Fruit fly (Drosophila melanogaster): ENCODE measurements around the gene skd.

Gene skd

DNA sequence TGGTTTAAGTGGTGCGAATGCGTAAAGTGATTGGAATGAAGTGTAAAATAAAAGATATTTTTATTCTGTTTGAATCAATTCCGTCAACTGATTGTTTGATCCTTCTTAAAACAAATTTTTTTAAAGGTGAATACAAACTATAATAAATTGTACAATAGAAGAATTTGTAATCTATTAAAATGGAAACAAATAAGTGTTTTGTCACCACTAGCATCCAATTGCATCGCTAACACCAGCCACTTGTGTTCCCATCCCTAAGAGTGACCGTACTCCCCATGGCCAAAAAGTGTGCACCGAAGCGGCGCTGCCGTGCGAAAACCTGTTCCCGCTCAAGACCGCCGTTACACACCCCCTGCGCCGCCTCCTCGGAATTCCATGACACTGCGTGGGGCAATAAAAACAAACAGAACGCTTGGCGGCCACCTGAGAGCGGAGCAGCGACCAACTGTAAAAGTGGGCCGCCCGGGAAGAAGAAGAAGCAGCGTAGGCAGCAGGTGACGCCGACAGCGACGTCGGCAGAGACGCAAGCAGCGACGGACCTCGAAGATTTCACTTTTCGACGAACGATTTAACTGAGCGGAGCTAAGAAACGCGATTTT lies 522 bp upstream of the skd start, which contains the start of gene Pdss2 (continued):
- TF ChIP-seq CG6272 (GFP tag; IDR thresholded peaks at IDR 0.05): peak; percentile 85
- peak; percentile 14 for TF ChIP-seq CG10274 (GFP tag; optimal IDR thresholded peaks at IDR 0.05)
- peak; percentile 75 for TF ChIP-seq CG8944 (GFP tag; optimal IDR thresholded peaks at IDR 0.05)
- TF ChIP-seq Nf-YA (GFP tag; IDR thresholded peaks at IDR 0.05): no peak
- peak; percentile 98 for TF ChIP-seq CG17385 (GFP tag; optimal IDR thresholded peaks at IDR 0.05)
- TF ChIP-seq CG2875 (GFP tag; optimal IDR thresholded peaks at IDR 0.05): peak; percentile 2
- TF ChIP-seq dysf (GFP tag; IDR thresholded peaks at IDR 0.05): peak; percentile 78
- peak; percentile 59 for TF ChIP-seq CG13296 (GFP tag; optimal IDR thresholded peaks at IDR 0.05)
- TF ChIP-seq nerfin-2 (GFP tag; IDR thresholded peaks at IDR 0.05; ENCODE audit: partially characterized antibody): peak; percentile 38; the same call in 1 of the 2 replicates
- TF ChIP-seq lab (GFP tag; optimal IDR thresholded peaks at IDR 0.05): peak; percentile 83
- peak; percentile 51 for TF ChIP-seq Dref (GFP tag; IDR thresholded peaks at IDR 0.05)
- peak; percentile 73 for TF ChIP-seq CG12155 (GFP tag; optimal IDR thresholded peaks at IDR 0.05)
- TF ChIP-seq dmrt99B (tag; optimal IDR thresholded peaks at IDR 0.05): peak; percentile 58
- peak; percentile 72 for TF ChIP-seq MTF-1 (GFP tag; optimal IDR thresholded peaks at IDR 0.05; ENCODE audit: borderline replicate concordance)
- TF ChIP-seq her (GFP tag; optimal IDR thresholded peaks at IDR 0.05): peak; percentile 52
- TF ChIP-seq CG4328 (GFP tag; optimal IDR thresholded peaks at IDR 0.05): peak; percentile 53
- TF ChIP-seq CG1603 (tag; optimal IDR thresholded peaks at IDR 0.05): peak; percentile 59
- TF ChIP-seq CG9727 (GFP tag; optimal IDR thresholded peaks at IDR 0.05): peak; percentile 69
- peak; percentile 52 for TF ChIP-seq twi (tag; optimal IDR thresholded peaks at IDR 0.05)
- TF ChIP-seq NC2α (GFP tag; optimal IDR thresholded peaks at IDR 0.05): no peak
- TF ChIP-seq Lhr (GFP tag; optimal IDR thresholded peaks at IDR 0.05): peak; percentile 70
- TF ChIP-seq CG12769 (tag; optimal IDR thresholded peaks at IDR 0.05): peak; percentile 86
- peak; percentile 78 for TF ChIP-seq CG13424 (tag; optimal IDR thresholded peaks at IDR 0.05)
- TF ChIP-seq peb (GFP tag; IDR thresholded peaks at IDR 0.05): peak; percentile 29; the same call in 1 of the 2 replicates
- TF ChIP-seq stc (GFP tag; IDR thresholded peaks at IDR 0.05): peak; percentile 55
- peak; percentile 26 for TF ChIP-seq Six4 (GFP tag; optimal IDR thresholded peaks at IDR 0.05)
- peak; percentile 69 for TF ChIP-seq NfI (GFP tag; optimal IDR thresholded peaks at IDR 0.05)
- peak; percentile 65 to 71 for TF ChIP-seq dpn (GFP tag; optimal IDR thresholded peaks at IDR 0.05)
- TF ChIP-seq CG30403 (GFP tag; optimal IDR thresholded peaks at IDR 0.05): peak; percentile 88
- peak; percentile 54 for TF ChIP-seq shn (GFP tag; optimal IDR thresholded peaks at IDR 0.05)
- TF ChIP-seq Bdp1 (GFP tag; optimal IDR thresholded peaks at IDR 0.05): peak; percentile 41
- no peak; the same call in 1 of the 2 replicates for TF ChIP-seq Ravus (GFP tag; IDR thresholded peaks at IDR 0.05)
- TF ChIP-seq CG4854 (GFP tag; optimal IDR thresholded peaks at IDR 0.05): peak; percentile 43
- TF ChIP-seq pnt (GFP tag; optimal IDR thresholded peaks at IDR 0.05): peak; percentile 63
- TF ChIP-seq Rx (GFP tag; IDR thresholded peaks at IDR 0.05): peak; percentile 61
- peak; percentile 57 for TF ChIP-seq gsb (GFP tag; IDR thresholded peaks at IDR 0.05)
- TF ChIP-seq Elba2 (GFP tag; optimal IDR thresholded peaks at IDR 0.05): no peak
- peak; percentile 77 for TF ChIP-seq ssp (GFP tag; IDR thresholded peaks at IDR 0.05)
- TF ChIP-seq tna (GFP tag; IDR thresholded peaks at IDR 0.05; ENCODE audit: partially characterized antibody): peak; percentile 35; the same call in 1 of the 2 replicates
- TF ChIP-seq CG18011 (GFP tag; optimal IDR thresholded peaks at IDR 0.05): peak; percentile 46
- peak; percentile 79 for TF ChIP-seq al (GFP tag; IDR thresholded peaks at IDR 0.05)
- TF ChIP-seq otp (GFP tag; IDR thresholded peaks at IDR 0.05): peak; percentile 43; the same call in 1 of the 3 replicates
- TF ChIP-seq NFAT (GFP tag; IDR thresholded peaks at IDR 0.05): peak; percentile 89
- TF ChIP-seq CG7839 (tag; optimal IDR thresholded peaks at IDR 0.05): peak; percentile 71
- peak; percentile 25 for TF ChIP-seq btn (GFP tag; optimal IDR thresholded peaks at IDR 0.05)
- TF ChIP-seq CG15073 (GFP tag; optimal IDR thresholded peaks at IDR 0.05): no peak
- TF ChIP-seq vvl (GFP tag; IDR thresholded peaks at IDR 0.05): peak; percentile 78
- peak; percentile 96 for TF ChIP-seq Ets65A (GFP tag)
- no peak for TF ChIP-seq CG6813 (GFP tag; optimal IDR thresholded peaks at IDR 0.05)
- TF ChIP-seq CG11695 (GFP tag; IDR thresholded peaks at IDR 0.05): peak; percentile 38; the same call in 1 of the 3 replicates
